Worm (Caenorhabditis elegans): ENCODE measurements around the gene cdr-6.

ce11 chrV:12429039-12429438, 15.5 kb upstream of the cdr-6 start, which contains the start of gene C54D10.5:
- no peak for TF ChIP-seq ztf-11 (tag; optimal IDR thresholded peaks at IDR 0.05)
- TF ChIP-seq lin-29 (GFP tag; IDR thresholded peaks at IDR 0.05) = no peak
- TF ChIP-seq nhr-11 (tag; optimal IDR thresholded peaks at IDR 0.05) = no peak
- no peak for TF ChIP-seq nhr-28 (tag; optimal IDR thresholded peaks at IDR 0.05)
- no peak for TF ChIP-seq lin-15B (tag; optimal IDR thresholded peaks at IDR 0.05)
- no peak for TF ChIP-seq tra-1 (GFP tag; IDR thresholded peaks at IDR 0.05)
- TF ChIP-seq ztf-7 (tag; optimal IDR thresholded peaks at IDR 0.05) = no peak

Data from whole organism, L4 larva.